Fruit fly (Drosophila melanogaster) S2 (cell line): Measurements from ENCODE around the gene Gclm.

ENCODE experiments used
- CG8478 ChIP-seq: fragments of >200 bp; optimal IDR thresholded peaks from 2 replicates; lab custom pipeline; 2018
- CTCF ChIP-seq, 2 experiments: fragments of >200 bp; optimal IDR thresholded peaks; 2 replicates each; lab custom pipeline; 2018

DNA sequence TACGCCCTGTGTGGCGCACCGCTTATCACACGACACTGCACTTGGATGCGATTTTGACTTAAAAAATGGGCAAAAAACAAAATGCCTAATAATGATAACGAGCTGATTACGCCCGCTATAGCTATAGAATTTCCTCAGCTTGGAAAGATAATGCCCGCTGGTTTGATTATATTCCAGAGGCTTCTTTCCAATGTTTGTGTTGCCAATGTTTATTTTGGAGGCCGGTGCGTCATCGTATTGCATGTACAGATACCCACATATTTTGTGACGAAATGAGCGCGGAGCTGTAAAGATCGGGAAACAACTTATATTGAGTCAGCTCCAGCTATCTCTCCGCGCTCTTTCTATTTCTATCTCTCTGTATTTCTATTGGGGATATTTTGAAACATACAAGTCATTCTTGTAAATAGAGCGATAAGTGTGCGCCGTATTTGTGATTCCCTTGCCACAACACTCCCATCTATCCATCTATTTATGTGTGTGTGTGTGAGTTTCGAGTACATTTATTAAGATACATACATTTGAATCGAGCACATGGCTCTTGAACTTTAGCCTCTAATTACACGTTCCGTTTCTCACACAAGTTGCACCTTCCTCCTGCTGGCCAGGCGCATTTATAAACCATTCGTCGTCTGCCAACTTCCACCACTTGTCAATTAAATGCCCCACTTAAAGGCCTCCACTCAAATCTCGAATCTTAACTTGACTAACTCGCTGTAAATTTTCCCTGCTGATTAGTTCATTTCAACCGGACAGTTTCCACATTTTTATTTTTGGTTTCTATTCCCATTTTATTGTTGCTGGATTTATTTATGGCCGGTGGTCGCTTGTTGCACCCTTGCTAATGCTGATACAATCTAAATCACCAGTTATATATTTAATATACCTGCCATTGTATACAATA, 2.0 kb downstream of the Gclm start:
- TF ChIP-seq CTCF (optimal IDR thresholded peaks at IDR 0.05; lab: Kevin White, UChicago) (no peak), CG8478 (lab: Kevin White, UChicago) (no peak)
